Worm (Caenorhabditis elegans): ENCODE data around the gene msp-45.
"Not testable (repeated sequence)": the region's sequence is repeated elsewhere in the genome, so short reads cannot be mapped to it uniquely, and the experiment has no call there.

The msp-45 gene

ce11 chrII:5172451-5172850 lies 15.6 kb upstream of the msp-45 start, which contains the start of gene C27D6.1:
Gene C27D6.1, plus strand, starts transcription at chrII:5172751.
- no peak for TF ChIP-seq grh-1 (GFP tag; IDR thresholded peaks at IDR 0.05)
- TF ChIP-seq irx-1 (tag; optimal IDR thresholded peaks at IDR 0.05), result no peak
- no peak for TF ChIP-seq C34B4.2 (tag; optimal IDR thresholded peaks at IDR 0.05)
- no peak for TF ChIP-seq nhr-84 (tag; optimal IDR thresholded peaks at IDR 0.05)
- no peak for TF ChIP-seq F16B12.6 (tag; optimal IDR thresholded peaks at IDR 0.05)
- TF ChIP-seq ceh-63 (GFP tag; optimal IDR thresholded peaks at IDR 0.05), result no peak

ce11 chrII:5171610-5172009 lies 14.7 kb upstream of the msp-45 start, which contains the start of gene C27D6.15:
Gene C27D6.15, plus strand, starts transcription at chrII:5171910.
- TF ChIP-seq ceh-82 (tag; optimal IDR thresholded peaks at IDR 0.05) (no peak), C34B4.2 (tag; optimal IDR thresholded peaks at IDR 0.05) (no peak), ceh-88 (GFP tag; IDR thresholded peaks at IDR 0.05) (no peak), ets-5 (GFP tag; IDR thresholded peaks at IDR 0.05) (no peak)

- no peak for TF ChIP-seq egl-27 (tag; optimal IDR thresholded peaks at IDR 0.05)
Measured at ce11 chrII:5170932-5171331, 14.0 kb upstream of the msp-45 start, which contains the start of gene srb-1. Gene srb-1, minus strand, starts transcription at chrII:5171032.

- no peak for TF ChIP-seq irx-1 (tag; optimal IDR thresholded peaks at IDR 0.05)
- no peak for TF ChIP-seq nhr-19 (GFP tag; conservative IDR thresholded peaks at IDR 0.05)
Measured at ce11 chrII:5166738-5167137, 9.9 kb upstream of the msp-45 start, which contains the start of gene srb-3. Gene srb-3, minus strand, starts transcription at chrII:5166838.

ce11 chrII:5163283-5163682 lies 6.4 kb upstream of the msp-45 start, which contains the start of gene srb-5:
Gene srb-5, minus strand, starts transcription at chrII:5163383.
- TF ChIP-seq sox-4 (tag; optimal IDR thresholded peaks at IDR 0.05) (no peak), lin-35 (GFP tag; optimal IDR thresholded peaks at IDR 0.05) (no peak), C04F5.9 (tag; optimal IDR thresholded peaks at IDR 0.05) (no peak), aha-1 (tag; optimal IDR thresholded peaks at IDR 0.05) (no peak), zag-1 (tag; optimal IDR thresholded peaks at IDR 0.05) (no peak), nhr-84 (tag; optimal IDR thresholded peaks at IDR 0.05) (no peak), pag-3 (tag; optimal IDR thresholded peaks at IDR 0.05; ENCODE audit: borderline replicate concordance, insufficient read depth) (no peak), sptf-1 (tag; optimal IDR thresholded peaks at IDR 0.05) (no peak), ceh-90 (tag; optimal IDR thresholded peaks at IDR 0.05) (no peak), lin-14 (GFP tag; optimal IDR thresholded peaks at IDR 0.05) (no peak), unc-86 (tag; optimal IDR thresholded peaks at IDR 0.05) (no peak), hlh-17 (GFP tag; optimal IDR thresholded peaks at IDR 0.05; ENCODE audit: borderline replicate concordance) (no peak)

- TF ChIP-seq ceh-63 (GFP tag; optimal IDR thresholded peaks at IDR 0.05) (no peak), dsc-1 (tag; optimal IDR thresholded peaks at IDR 0.05) (no peak), nhr-77 (tag; optimal IDR thresholded peaks at IDR 0.05) (no peak), hlh-4 (tag; optimal IDR thresholded peaks at IDR 0.05) (no peak), unc-130 (tag; optimal IDR thresholded peaks at IDR 0.05) (no peak), mep-1 (tag; optimal IDR thresholded peaks at IDR 0.05) (no peak), ets-5 (GFP tag; IDR thresholded peaks at IDR 0.05) (no peak), irx-1 (tag; optimal IDR thresholded peaks at IDR 0.05) (no peak), ama-1 (optimal IDR thresholded peaks at IDR 0.05) (no peak), unc-86 (tag; optimal IDR thresholded peaks at IDR 0.05) (no peak)
Measured at ce11 chrII:5161102-5161501, 4.2 kb upstream of the msp-45 start, which contains the start of gene C27D6.11. Gene C27D6.11, minus strand, starts transcription at chrII:5161202.

- not testable (repeated sequence) for TF ChIP-seq nhr-85 (tag); lin-14 (GFP tag; optimal IDR thresholded peaks at IDR 0.05); sptf-1 (tag; optimal IDR thresholded peaks at IDR 0.05)
Measured at ce11 chrII:5158774-5159173, 1.9 kb upstream of the msp-45 start, which contains the start of gene F58A6.9. Gene F58A6.9, minus strand, starts transcription at chrII:5158874.

Data from whole organism, L1 larva.